Worm (Caenorhabditis elegans) whole organism, L4/young adult: ENCODE measurements around the gene ZK1240.2.

ENCODE experiments used
- W03F9.2 ChIP-seq: fragments of 150-350 bp; optimal IDR thresholded peaks from 2 replicates; lab custom pipeline; 2014; ENCODE audit warnings: missing biosample characterization, missing genetic modification characterization
- him-1 ChIP-seq: sonication (generic microtip); optimal IDR thresholded peaks from 2 replicates; lab custom pipeline; 2016; ENCODE audit warnings: missing genotype, missing genetic modification reagents, missing genetic modification characterization, missing compliant biosample characterization

DNA sequence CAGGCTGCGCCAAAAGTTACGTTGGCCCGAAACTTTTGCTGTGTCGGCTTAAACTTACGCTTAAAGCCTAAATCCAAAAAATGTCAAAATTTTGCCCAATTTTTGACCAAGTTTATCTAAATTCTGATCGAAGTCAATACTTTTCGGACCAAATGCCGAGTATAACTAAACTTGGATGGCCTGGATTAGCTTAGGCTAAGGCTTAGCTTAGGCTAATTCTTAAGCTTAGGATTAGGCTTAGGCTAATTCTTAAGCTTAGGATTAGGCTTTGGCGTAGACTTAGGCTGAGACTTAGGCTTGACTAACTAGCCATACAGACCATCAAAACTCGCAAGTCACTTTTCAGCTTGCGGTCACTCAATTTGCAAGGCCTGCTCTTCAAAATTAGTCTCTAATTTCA is 13.0 kb downstream of the ZK1240.2 start:
- TF ChIP-seq him-1 (tag; lab: Kevin White, UChicago) (no peak), W03F9.2 (no peak)
